Worm (Caenorhabditis elegans) whole organism, L2 larva: ENCODE measurements around the gene C50F4.12.

Experiments
- elt-1 ChIP-seq: fragments of 150-350 bp; optimal IDR thresholded peaks from 2 replicates; lab custom pipeline; 2014; ENCODE audit warnings: missing biosample characterization, missing genetic modification characterization
- lsy-2 ChIP-seq, 2 experiments: fragments of 150-350 bp in 1 of 2; sonication (generic microtip) in 1 of 2; optimal IDR thresholded peaks; 2 replicates each; lab custom pipeline; 2014 to 2017; ENCODE audit warnings: missing biosample characterization in 2 of 2, missing genetic modification characterization in 2 of 2
- skn-1 ChIP-seq: sonication (generic microtip); optimal IDR thresholded peaks from 2 replicates; lab custom pipeline; 2017; ENCODE audit warnings: missing biosample characterization, missing genetic modification characterization
- ztf-11 ChIP-seq: sonication (generic microtip); optimal IDR thresholded peaks from 2 replicates; lab custom pipeline; 2017; ENCODE audit warnings: missing biosample characterization, missing genetic modification characterization

DNA sequence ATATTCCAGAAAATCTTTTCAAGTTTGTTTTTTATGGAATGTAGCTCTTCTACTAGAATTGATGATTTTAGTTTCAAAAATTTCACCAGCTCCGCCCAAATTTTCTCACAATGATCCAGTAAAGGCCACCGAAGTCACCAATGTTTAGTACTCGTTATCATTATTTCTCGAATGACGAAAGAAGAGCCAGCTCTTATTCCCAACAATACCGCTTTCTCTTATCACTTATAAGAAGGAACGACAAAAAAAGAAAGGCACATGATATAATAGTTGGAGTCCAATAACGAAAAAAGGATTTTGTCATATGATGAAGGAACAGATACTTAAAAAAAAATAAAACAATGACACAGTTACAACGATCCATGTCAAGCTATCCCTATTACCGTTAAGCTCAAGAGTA is 31.5 kb upstream of the C50F4.12 start:
- TF ChIP-seq skn-1 (tag; lab: Kevin White, UChicago) (no peak), lsy-2 (tag; optimal IDR thresholded peaks at IDR 0.05; lab: Kevin White, UChicago) (no peak), ztf-11 (no peak), elt-1 (tag; lab: Kevin White, UChicago) (no peak)
